ENCODE assay signal across 4 worm cellular contexts in the genomic region with DNA sequence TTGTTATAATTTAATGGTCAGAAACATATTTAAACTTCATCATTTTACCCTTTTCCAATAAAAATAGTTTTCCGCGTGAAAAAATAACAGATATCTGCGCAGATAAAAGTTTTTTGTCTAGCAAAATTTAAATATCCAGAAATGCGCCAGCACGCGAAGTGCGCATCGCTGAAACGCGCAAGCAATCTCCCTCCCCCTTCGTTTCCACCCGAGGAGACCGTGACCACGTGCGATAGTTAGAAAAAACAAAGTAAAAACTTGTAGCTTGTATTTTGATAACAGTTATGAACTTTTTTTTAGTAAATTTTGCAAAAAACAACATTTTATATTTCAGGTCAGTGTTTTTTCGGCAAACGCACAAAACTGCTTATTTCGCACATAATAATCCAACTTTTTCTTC.
TF ChIP-seq lines count a peak whose summit lies in the region.

No protein-coding gene starts in this region.

TF ChIP-seq in whole organism, L1 larva, 84 proteins besides CTCF, POLR2A, EP300 and RAD21:
- peak in 1 of 2 experiments; percentile 15 for TF ChIP-seq efl-1 (optimal IDR thresholded peaks at IDR 0.05; lab: Kevin White, UChicago)
- TF ChIP-seq efl-1 (GFP tag; optimal IDR thresholded peaks at IDR 0.05 in 1 of 2; lab: Kevin White, UChicago), result peak in 1 of 2 experiments; percentile 87
- peak; percentile 29 for TF ChIP-seq nhr-71 (tag; optimal IDR thresholded peaks at IDR 0.05; lab: Kevin White, UChicago)
- peak in 1 of 2 experiments; percentile 28 for TF ChIP-seq lin-35 (GFP tag; optimal IDR thresholded peaks at IDR 0.05; lab: Kevin White, UChicago)
- peak in 1 of 3 experiments; percentile 20 for TF ChIP-seq dpl-1 (GFP tag; optimal IDR thresholded peaks at IDR 0.05; lab: Kevin White, UChicago)
- TF ChIP-seq nhr-20 (tag; optimal IDR thresholded peaks at IDR 0.05; lab: Kevin White, UChicago), result peak; percentile 6
- TF ChIP-seq snu-23 (GFP tag; optimal IDR thresholded peaks at IDR 0.05; lab: Kevin White, UChicago), result peak; percentile 14

TF ChIP-seq in whole organism, L4 larva, 104 proteins besides CTCF, POLR2A, EP300 and RAD21:
- TF ChIP-seq ZK337.2 (GFP tag; IDR thresholded peaks at IDR 0.05; lab: Robert Waterston, UW), result 0 out of 2 replicates have a peak, but pooled peaks have one; percentile 30
- peak; percentile 7 for TF ChIP-seq dve-1 (tag; optimal IDR thresholded peaks at IDR 0.05; lab: Kevin White, UChicago; ENCODE audit: insufficient read depth)
- peak; percentile 19 for TF ChIP-seq hlh-30 (tag; optimal IDR thresholded peaks at IDR 0.05; lab: Kevin White, UChicago; ENCODE audit: insufficient read depth)
- TF ChIP-seq nhr-42 (GFP tag; IDR thresholded peaks at IDR 0.05; lab: Robert Waterston, UW), result peak; percentile 67; the same call in 1 of the 2 replicates
- peak; percentile 61 for TF ChIP-seq dmd-6 (GFP tag; IDR thresholded peaks at IDR 0.05; lab: Robert Waterston, UW)

TF ChIP-seq in whole organism, early embryonic, 17 proteins besides CTCF, POLR2A, EP300 and RAD21:
- TF ChIP-seq sea-1 (GFP tag; conservative IDR thresholded peaks at IDR 0.05; lab: Robert Waterston, UW) (peak; percentile 63; the same call in 1 of the 2 replicates), pes-1 (GFP tag; IDR thresholded peaks at IDR 0.05; lab: Robert Waterston, UW) (peak; percentile 66)

TF ChIP-seq in whole organism, young adult, 124 proteins besides CTCF, POLR2A, EP300 and RAD21:
- TF ChIP-seq ztf-18 (tag; optimal IDR thresholded peaks at IDR 0.05; lab: Kevin White, UChicago), result peak; percentile 90
- peak; percentile 53; the same call in 1 of the 2 replicates for TF ChIP-seq egrh-3 (GFP tag; IDR thresholded peaks at IDR 0.05; lab: Robert Waterston, UW)
- TF ChIP-seq nhr-80 (tag; optimal IDR thresholded peaks at IDR 0.05; lab: Kevin White, UChicago), result peak; percentile 32
- peak; percentile 55 for TF ChIP-seq mcd-1 (GFP tag; IDR thresholded peaks at IDR 0.05; lab: Robert Waterston, UW)
- 0 out of 2 replicates have a peak, but pooled peaks have one; percentile 24 for TF ChIP-seq hmg-20 (GFP tag; IDR thresholded peaks at IDR 0.05; lab: Robert Waterston, UW)
- TF ChIP-seq attf-5 (GFP tag; optimal IDR thresholded peaks at IDR 0.05; lab: Kevin White, UChicago), result peak; percentile 31
- peak; percentile 49; the same call in 1 of the 2 replicates for TF ChIP-seq dox-1 (GFP tag; IDR thresholded peaks at IDR 0.05; lab: Robert Waterston, UW)
TF ChIP-seq in whole organism, young adult: peak in this region for 7; not testable (repeated sequence) for 117.
